Fruit fly (Drosophila melanogaster): Measurements from ENCODE around the gene Gr68a.
A peak's percentile ranks its signal among the peaks of the same experiment; 100 is the strongest.

Gr68a gene

DNA sequence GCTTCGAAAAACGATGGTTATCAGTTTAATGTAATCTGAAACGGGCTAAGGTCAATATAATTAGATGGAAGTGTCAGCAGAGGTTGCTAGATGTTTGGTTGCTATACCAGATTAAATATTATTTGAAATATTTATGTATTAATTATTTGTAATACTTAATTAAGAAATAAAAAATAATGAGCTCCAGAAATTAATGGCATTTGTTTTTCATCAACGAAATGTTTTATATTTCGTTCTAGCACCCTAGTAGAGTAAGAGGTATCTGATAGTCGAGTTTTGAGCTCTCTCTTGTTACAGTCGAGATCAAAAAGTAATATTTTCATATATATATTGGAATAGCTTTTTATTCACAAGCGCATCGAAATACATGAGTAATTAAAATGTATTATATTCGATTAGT, 50.5 kb downstream of the Gr68a start (continued):
- TF ChIP-seq CG9797 (GFP tag; optimal IDR thresholded peaks at IDR 0.05): no peak
- TF ChIP-seq ham (GFP tag; IDR thresholded peaks at IDR 0.05): no peak
- no peak for TF ChIP-seq Max (GFP tag; optimal IDR thresholded peaks at IDR 0.05)
- TF ChIP-seq hb (GFP tag; IDR thresholded peaks at IDR 0.05; ENCODE audit: partially characterized antibody): 0 out of 3 replicates have a peak, but pooled peaks have one; percentile 15
- TF ChIP-seq CG15696 (tag; optimal IDR thresholded peaks at IDR 0.05): no peak
- no peak for TF ChIP-seq CG3281 (GFP tag; optimal IDR thresholded peaks at IDR 0.05)
- TF ChIP-seq NK7.1 (GFP tag; optimal IDR thresholded peaks at IDR 0.05): no peak
- TF ChIP-seq CG1602 (GFP tag; optimal IDR thresholded peaks at IDR 0.05): no peak
- no peak for TF ChIP-seq stc (GFP tag; IDR thresholded peaks at IDR 0.05)
- peak; percentile 20; the same call in 1 of the 2 replicates for TF ChIP-seq inv (GFP tag; IDR thresholded peaks at IDR 0.05; ENCODE audit: partially characterized antibody)
- TF ChIP-seq Scr (GFP tag; IDR thresholded peaks at IDR 0.05; ENCODE audit: partially characterized antibody): peak; percentile 39; the same call in 1 of the 2 replicates
- peak; percentile 79 for TF ChIP-seq HLH4C (GFP tag; IDR thresholded peaks at IDR 0.05; ENCODE audit: partially characterized antibody)
- no peak for TF ChIP-seq CG4617 (GFP tag; optimal IDR thresholded peaks at IDR 0.05; ENCODE audit: borderline replicate concordance)
- no peak for TF ChIP-seq Drgx (GFP tag; IDR thresholded peaks at IDR 0.05)
- TF ChIP-seq CG6175 (GFP tag; IDR thresholded peaks at IDR 0.05): no peak
- no peak for TF ChIP-seq CG9932 (GFP tag; IDR thresholded peaks at IDR 0.05)
- TF ChIP-seq tll (GFP tag; optimal IDR thresholded peaks at IDR 0.05): no peak
- TF ChIP-seq CG16813 (GFP tag; IDR thresholded peaks at IDR 0.05; ENCODE audit: partially characterized antibody): peak; percentile 52; the same call in 1 of the 3 replicates

All from whole organism, embryonic.